Worm (Caenorhabditis elegans): ENCODE measurements around the gene nspb-5.

ce11 chrIV:6572655-6573054 lies 26.2 kb upstream of the nspb-5 start:
- TF ChIP-seq ama-1 (optimal IDR thresholded peaks at IDR 0.05) (no peak), tra-4 (tag; optimal IDR thresholded peaks at IDR 0.05) (no peak), B0310.2 (tag; optimal IDR thresholded peaks at IDR 0.05) (no peak), aly-1 (tag; optimal IDR thresholded peaks at IDR 0.05) (no peak), ceh-13 (GFP tag; optimal IDR thresholded peaks at IDR 0.05) (no peak), pes-1 (GFP tag; IDR thresholded peaks at IDR 0.05) (no peak), ets-7 (tag; optimal IDR thresholded peaks at IDR 0.05) (no peak), scrt-1 (GFP tag; IDR thresholded peaks at IDR 0.05) (no peak)

All from whole organism, early embryonic.